Fruit fly (Drosophila melanogaster): ENCODE results near the gene CG5895.

Gene CG5895

DNA sequence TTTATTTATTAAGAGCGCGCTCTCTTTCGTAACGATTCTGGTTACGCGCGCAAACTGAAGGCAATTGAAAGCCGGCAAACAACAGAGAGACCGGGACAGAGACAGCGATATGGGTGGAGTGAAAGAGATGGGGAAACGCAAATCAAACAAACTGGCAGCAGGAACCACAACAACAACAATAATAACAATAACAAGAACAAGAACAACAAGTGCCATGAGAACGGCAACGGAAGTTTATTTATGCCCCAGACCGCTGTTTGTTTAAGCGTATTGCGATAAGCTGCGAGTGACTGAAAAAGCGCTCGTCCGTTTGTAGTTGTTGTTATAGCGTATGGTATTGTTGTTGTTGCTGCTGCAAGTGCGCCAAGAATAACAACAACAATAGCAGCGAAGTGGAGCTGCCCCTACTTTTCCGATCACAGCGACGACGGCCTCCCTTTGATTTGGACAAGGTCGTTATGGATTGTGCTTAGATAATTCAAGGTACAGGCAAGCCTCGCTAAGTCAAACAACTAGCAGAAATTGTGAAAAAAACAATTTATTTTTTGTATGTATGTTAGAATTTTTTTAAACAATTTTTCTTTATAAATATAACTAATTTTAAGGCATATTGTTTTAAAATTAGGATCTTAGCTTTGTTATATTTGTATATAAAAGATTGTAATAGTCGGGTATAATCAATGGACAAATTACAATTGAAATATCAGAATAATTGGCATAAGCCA, 9.1 kb upstream of the CG5895 start (continued):
- TF ChIP-seq seq (GFP tag; IDR thresholded peaks at IDR 0.05) (peak; percentile 48; the same call in 1 of the 2 replicates), chm (GFP tag; IDR thresholded peaks at IDR 0.05) (peak; percentile 87; the same call in 1 of the 2 replicates), Nf-YA (GFP tag; IDR thresholded peaks at IDR 0.05) (peak; percentile 23; the same call in 1 of the 2 replicates), Doc3 (GFP tag; IDR thresholded peaks at IDR 0.05; ENCODE audit: partially characterized antibody) (no peak), ERR (GFP tag; optimal IDR thresholded peaks at IDR 0.05) (peak; percentile 52), CG42726 (GFP tag; IDR thresholded peaks at IDR 0.05; ENCODE audit: partially characterized antibody) (no peak), tx (GFP tag; optimal IDR thresholded peaks at IDR 0.05) (no peak), CG34376 (GFP tag; optimal IDR thresholded peaks at IDR 0.05) (peak; percentile 64), al (GFP tag; IDR thresholded peaks at IDR 0.05) (no peak), CG8944 (GFP tag; optimal IDR thresholded peaks at IDR 0.05) (peak; percentile 48), lbe (GFP tag; optimal IDR thresholded peaks at IDR 0.05) (no peak), HLHmδ (GFP tag; optimal IDR thresholded peaks at IDR 0.05) (peak; percentile 87), br (optimal IDR thresholded peaks at IDR 0.05) (no peak), YL-1 (GFP tag; optimal IDR thresholded peaks at IDR 0.05) (peak; percentile 31), sd (tag; optimal IDR thresholded peaks at IDR 0.05) (peak; percentile 41), dimm (GFP tag; IDR thresholded peaks at IDR 0.05) (no peak), Hmx (GFP tag; optimal IDR thresholded peaks at IDR 0.05) (no peak), CG4328 (GFP tag; optimal IDR thresholded peaks at IDR 0.05) (peak; percentile 74), Pdp1 (GFP tag; optimal IDR thresholded peaks at IDR 0.05) (peak; percentile 47 to 77), CG32772 (GFP tag; IDR thresholded peaks at IDR 0.05) (no peak), CG1832 (GFP tag; optimal IDR thresholded peaks at IDR 0.05) (peak; percentile 54), kah (GFP tag; optimal IDR thresholded peaks at IDR 0.05) (peak; percentile 76), sima (GFP tag; optimal IDR thresholded peaks at IDR 0.05) (no peak), CG10147 (GFP tag; optimal IDR thresholded peaks at IDR 0.05) (no peak), CG2678 (tag; optimal IDR thresholded peaks at IDR 0.05) (peak; percentile 61), klu (GFP tag; IDR thresholded peaks at IDR 0.05) (0 out of 2 replicates have a peak, but pooled peaks have one; percentile 22), emc (GFP tag; optimal IDR thresholded peaks at IDR 0.05) (no peak), ATbp (GFP tag; optimal IDR thresholded peaks at IDR 0.05) (peak; percentile 90), jing (GFP tag; optimal IDR thresholded peaks at IDR 0.05) (no peak), CG14710 (tag; optimal IDR thresholded peaks at IDR 0.05) (peak; percentile 59), slp2 (GFP tag; optimal IDR thresholded peaks at IDR 0.05) (peak; percentile 33), HLH3B (GFP tag; IDR thresholded peaks at IDR 0.05) (peak; percentile 65; the same call in 1 of the 2 replicates), Stat92E (GFP tag; optimal IDR thresholded peaks at IDR 0.05) (no peak), sim (GFP tag; IDR thresholded peaks at IDR 0.05) (0 out of 2 replicates have a peak, but pooled peaks have one; percentile 34), CG8478 (optimal IDR thresholded peaks at IDR 0.05) (no peak), tio (GFP tag; optimal IDR thresholded peaks at IDR 0.05) (no peak), grau (tag; optimal IDR thresholded peaks at IDR 0.05) (peak; percentile 89), Aef1 (GFP tag; IDR thresholded peaks at IDR 0.05) (peak; percentile 68), vfl (GFP tag; optimal IDR thresholded peaks at IDR 0.05) (no peak), Hey (tag; optimal IDR thresholded peaks at IDR 0.05) (peak; percentile 80), repo (GFP tag; optimal IDR thresholded peaks at IDR 0.05) (peak; percentile 56), CG12391 (tag; optimal IDR thresholded peaks at IDR 0.05) (peak; percentile 26), CG7839 (tag; optimal IDR thresholded peaks at IDR 0.05) (peak; percentile 20), corto (GFP tag; optimal IDR thresholded peaks at IDR 0.05) (no peak), cato (GFP tag; optimal IDR thresholded peaks at IDR 0.05; ENCODE audit: borderline replicate concordance) (peak; percentile 45), CG32532 (GFP tag; IDR thresholded peaks at IDR 0.05) (peak; percentile 14; the same call in 1 of the 2 replicates), Ets65A (GFP tag) (peak; percentile 78), kay (GFP tag; optimal IDR thresholded peaks at IDR 0.05) (peak; percentile 30), CG10267 (tag; optimal IDR thresholded peaks at IDR 0.05) (no peak), stwl (tag; optimal IDR thresholded peaks at IDR 0.05) (no peak)
